Fruit fly (Drosophila melanogaster): ENCODE data around the gene CG14840.

- no peak for TF ChIP-seq Rel (GFP tag; optimal IDR thresholded peaks at IDR 0.05)
- TF ChIP-seq Rel (tag; optimal IDR thresholded peaks at IDR 0.05): no peak
- no peak for TF ChIP-seq Dif (GFP tag; optimal IDR thresholded peaks at IDR 0.05; ENCODE audit: partially characterized antibody)
- no peak for TF ChIP-seq h (GFP tag; optimal IDR thresholded peaks at IDR 0.05)
- TF ChIP-seq usp (GFP tag; optimal IDR thresholded peaks at IDR 0.05): no peak
- TF ChIP-seq Dfd (GFP tag; optimal IDR thresholded peaks at IDR 0.05): no peak
These were observed 19.3 kb upstream of the CG14840 start for dm6 chr3R:14280324-14280723.
